Fruit fly (Drosophila melanogaster): Measurements from ENCODE around the gene CG7246.

CG7246 gene

DNA sequence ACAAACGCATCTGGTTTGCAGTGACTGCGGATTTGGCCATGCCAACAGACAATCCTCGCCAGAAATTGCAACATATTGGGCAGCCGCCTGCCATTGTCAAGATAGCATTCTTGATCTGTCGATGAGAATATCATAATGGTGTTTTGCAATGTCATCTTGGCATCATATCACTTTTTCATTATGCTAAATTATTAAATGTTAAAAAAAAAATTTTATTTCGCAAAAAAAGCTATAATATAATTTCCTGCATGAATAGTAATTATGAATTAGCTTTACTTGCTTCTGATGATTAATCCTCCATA lies 9.2 kb upstream of the CG7246 start (continued):
- TF ChIP-seq CG7928 (GFP tag; optimal IDR thresholded peaks at IDR 0.05) = no peak
- no peak for TF ChIP-seq Taf1 (GFP tag; IDR thresholded peaks at IDR 0.05)
- TF ChIP-seq sna (GFP tag; IDR thresholded peaks at IDR 0.05; ENCODE audit: partially characterized antibody) = no peak
- no peak for TF ChIP-seq klu (GFP tag; IDR thresholded peaks at IDR 0.05)
- no peak for TF ChIP-seq CHES-1-like (GFP tag; optimal IDR thresholded peaks at IDR 0.05)
- no peak for TF ChIP-seq CG1832 (GFP tag; optimal IDR thresholded peaks at IDR 0.05)
- peak; percentile 62 for TF ChIP-seq bigmax (GFP tag; optimal IDR thresholded peaks at IDR 0.05)

DNA sequence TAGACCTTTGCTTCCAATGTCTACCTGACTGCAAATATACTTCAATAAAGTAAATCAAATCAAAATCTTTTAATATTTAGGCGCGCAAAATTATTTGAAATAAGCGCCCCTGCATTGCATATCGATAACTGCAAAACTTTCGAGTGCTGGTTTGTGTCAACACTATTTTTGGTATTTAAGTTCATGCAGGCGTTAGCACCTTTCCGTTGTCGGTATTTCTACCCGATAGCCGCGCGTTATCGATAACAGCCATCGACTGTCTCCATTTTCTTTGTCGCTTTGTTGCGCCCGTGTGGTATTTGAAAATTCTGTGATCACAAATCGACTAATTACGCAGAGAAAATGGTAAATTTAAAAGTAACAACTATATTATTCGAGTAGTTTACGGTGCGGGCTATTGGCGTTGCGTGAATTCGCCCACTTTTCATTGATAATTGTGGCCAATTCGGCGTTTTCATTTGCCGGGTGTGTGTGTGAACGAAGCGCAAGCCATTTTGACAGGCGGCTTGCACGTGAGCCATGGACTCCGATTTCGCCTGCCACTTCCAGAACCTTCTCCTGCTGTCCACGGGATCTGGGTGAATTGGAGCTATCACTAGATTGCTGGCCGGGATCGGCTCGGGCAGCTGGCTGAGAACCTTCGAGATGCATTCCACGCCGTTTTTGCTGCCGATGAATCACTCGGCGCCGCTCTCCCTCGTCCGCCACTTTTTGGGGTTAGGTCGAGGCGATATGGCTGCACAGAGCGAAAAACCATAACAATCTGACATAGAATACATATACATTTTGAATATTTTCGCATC lies 8.6 kb upstream of the CG7246 start, which contains the start of gene CCT2:
CCT2 (plus strand) TSS at position 260 of the 803 bp plus-strand sequence.
- TF ChIP-seq Atf-2 (GFP tag; optimal IDR thresholded peaks at IDR 0.05) (no peak), CG4360 (GFP tag; IDR thresholded peaks at IDR 0.05) (no peak), CG43689 (GFP tag; IDR thresholded peaks at IDR 0.05) (no peak), D (optimal IDR thresholded peaks at IDR 0.05) (no peak), D (GFP tag; optimal IDR thresholded peaks at IDR 0.05) (no peak), vvl (GFP tag; IDR thresholded peaks at IDR 0.05) (no peak), CG8765 (GFP tag; IDR thresholded peaks at IDR 0.05) (no peak), CG8281 (tag; optimal IDR thresholded peaks at IDR 0.05) (no peak), CG12219 (GFP tag; optimal IDR thresholded peaks at IDR 0.05) (no peak), ash1 (GFP tag; optimal IDR thresholded peaks at IDR 0.05) (no peak), CG4328 (GFP tag; optimal IDR thresholded peaks at IDR 0.05) (no peak), corto (GFP tag; optimal IDR thresholded peaks at IDR 0.05) (no peak), CG7745 (tag; optimal IDR thresholded peaks at IDR 0.05) (no peak), Fer2 (tag; optimal IDR thresholded peaks at IDR 0.05) (no peak), ttk (GFP tag; IDR thresholded peaks at IDR 0.05) (no peak), bigmax (GFP tag; optimal IDR thresholded peaks at IDR 0.05) (peak; percentile 95), hb (GFP tag; IDR thresholded peaks at IDR 0.05; ENCODE audit: partially characterized antibody) (no peak), CG11085 (GFP tag; IDR thresholded peaks at IDR 0.05) (no peak), CG30020 (tag; optimal IDR thresholded peaks at IDR 0.05) (no peak), Gsc (GFP tag; IDR thresholded peaks at IDR 0.05) (no peak), CG13894 (tag; optimal IDR thresholded peaks at IDR 0.05) (no peak), wek (GFP tag; optimal IDR thresholded peaks at IDR 0.05) (no peak), CG34376 (GFP tag; optimal IDR thresholded peaks at IDR 0.05) (no peak), sob (GFP tag; IDR thresholded peaks at IDR 0.05) (no peak), bcd (GFP tag; optimal IDR thresholded peaks at IDR 0.05) (no peak), ken (GFP tag; IDR thresholded peaks at IDR 0.05) (no peak), CG11456 (GFP tag; IDR thresholded peaks at IDR 0.05) (no peak), CrebB (tag; optimal IDR thresholded peaks at IDR 0.05) (no peak), sqz (GFP tag; optimal IDR thresholded peaks at IDR 0.05) (no peak), CG7372 (GFP tag; IDR thresholded peaks at IDR 0.05) (no peak), esg (GFP tag; conservative IDR thresholded peaks at IDR 0.05) (no peak), CG7963 (GFP tag; IDR thresholded peaks at IDR 0.05; ENCODE audit: partially characterized antibody) (peak; percentile 38; the same call in 1 of the 3 replicates), CG12104 (GFP tag; optimal IDR thresholded peaks at IDR 0.05) (no peak), CG2875 (GFP tag; optimal IDR thresholded peaks at IDR 0.05) (no peak), trh (GFP tag; optimal IDR thresholded peaks at IDR 0.05) (no peak), Hmx (GFP tag; optimal IDR thresholded peaks at IDR 0.05) (no peak), H2.0 (GFP tag; IDR thresholded peaks at IDR 0.05) (no peak), CG12155 (GFP tag; optimal IDR thresholded peaks at IDR 0.05) (no peak), CG15269 (tag; optimal IDR thresholded peaks at IDR 0.05) (no peak), CG15479 (GFP tag; optimal IDR thresholded peaks at IDR 0.05) (no peak), NfI (GFP tag; optimal IDR thresholded peaks at IDR 0.05) (no peak), so (GFP tag; IDR thresholded peaks at IDR 0.05) (no peak), ap (GFP tag; IDR thresholded peaks at IDR 0.05) (no peak), cad (GFP tag; optimal IDR thresholded peaks at IDR 0.05) (no peak)
